Worm (Caenorhabditis elegans) whole organism, L2 larva: Measurements from ENCODE around the gene F26D2.15.

Experiments used
- ama-1 ChIP-seq: fragments of 150-350 bp; optimal IDR thresholded peaks from 2 replicates; lab custom pipeline; 2018; ENCODE audit warnings: inconsistent platforms
- lin-39 ChIP-seq: fragments of 150-350 bp; optimal IDR thresholded peaks from 2 replicates; lab custom pipeline; 2014; ENCODE audit warnings: missing biosample characterization, missing genetic modification reagents, missing genetic modification characterization
- nhr-12 ChIP-seq: fragments of 150-350 bp; optimal IDR thresholded peaks from 2 replicates; lab custom pipeline; 2014; ENCODE audit warnings: missing biosample characterization, missing genetic modification characterization
- unc-62 ChIP-seq: fragments of 150-350 bp; optimal IDR thresholded peaks from 2 replicates; lab custom pipeline; 2014; ENCODE audit warnings: missing biosample characterization, missing genetic modification reagents, missing genetic modification characterization
- ztf-11 ChIP-seq: sonication (generic microtip); optimal IDR thresholded peaks from 2 replicates; lab custom pipeline; 2017; ENCODE audit warnings: missing biosample characterization, missing genetic modification characterization

DNA sequence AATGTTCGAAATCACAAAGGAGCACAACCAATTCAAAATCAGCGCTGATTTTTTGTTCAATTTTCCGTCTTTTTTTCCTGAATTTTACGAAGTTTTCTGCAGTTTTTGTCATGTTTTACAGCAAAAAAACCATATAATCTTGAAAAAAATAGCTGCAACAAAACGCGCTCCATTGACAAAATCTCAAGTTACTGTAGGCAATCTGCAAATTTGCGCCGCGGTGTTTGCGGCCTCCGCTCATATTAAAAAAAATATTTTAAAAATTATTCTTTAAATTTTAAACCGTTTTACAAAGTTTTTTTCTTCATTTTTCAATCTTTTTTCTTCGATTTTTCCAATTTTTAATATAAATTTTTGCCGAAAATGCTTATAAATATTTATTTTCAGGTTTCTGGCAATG, 32.3 kb upstream of the F26D2.15 start:
- no peak for TF ChIP-seq ama-1 (lab: Kevin White, UChicago)
- TF ChIP-seq ztf-11 (tag; lab: Kevin White, UChicago) = no peak
- TF ChIP-seq lin-39 (tag; lab: Kevin White, UChicago) = no peak
- no peak for TF ChIP-seq unc-62
- TF ChIP-seq nhr-12 (tag; lab: Kevin White, UChicago) = no peak
